Fruit fly (Drosophila melanogaster): Measurements from ENCODE around the gene Rnf146.

- TF ChIP-seq ovo (GFP tag; optimal IDR thresholded peaks at IDR 0.05) (no peak), Mnt (GFP tag; optimal IDR thresholded peaks at IDR 0.05) (no peak), toe (GFP tag; optimal IDR thresholded peaks at IDR 0.05) (no peak), CG7101 (tag; optimal IDR thresholded peaks at IDR 0.05) (no peak)
These were observed 13.3 kb upstream of the Rnf146 start for dm6 chr3L:19655923-19656322.

Measured in whole organism, adult.